Worm (Caenorhabditis elegans) whole organism, L2 larva: ENCODE measurements around the gene cdh-12.

Experiments used
- C34F6.9 ChIP-seq: fragments of 150-350 bp; optimal IDR thresholded peaks from 2 replicates; lab custom pipeline; 2014; ENCODE audit warnings: missing biosample characterization, missing genetic modification characterization
- F13H6.1 ChIP-seq: sonication (generic microtip); optimal IDR thresholded peaks from 2 replicates; lab custom pipeline; 2016; ENCODE audit warnings: missing genetic modification characterization, missing compliant biosample characterization
- Y55F3AM.14 ChIP-seq: fragments of 200-800 bp; sonication (Bioruptor generic); optimal IDR thresholded peaks from 2 replicates; lab custom pipeline; 2018; ENCODE audit warnings: mild to moderate bottlenecking, missing genetic modification characterization, missing compliant biosample characterization
- alr-1 ChIP-seq: fragments of 150-350 bp; optimal IDR thresholded peaks from 2 replicates; lab custom pipeline; 2014; ENCODE audit warnings: missing biosample characterization, missing genetic modification characterization
- aly-2 ChIP-seq: fragments of 150-350 bp; optimal IDR thresholded peaks from 2 replicates; lab custom pipeline; 2014; ENCODE audit warnings: missing biosample characterization, missing genetic modification characterization
- ama-1 ChIP-seq: fragments of 150-350 bp; optimal IDR thresholded peaks from 2 replicates; lab custom pipeline; 2018; ENCODE audit warnings: inconsistent platforms
- blmp-1 ChIP-seq: sonication (generic microtip); optimal IDR thresholded peaks from 2 replicates; lab custom pipeline; 2017; ENCODE audit warnings: missing genetic modification characterization, mild to moderate bottlenecking, missing compliant biosample characterization, antibody characterized with exemption, moderate library complexity; ENCODE audit not compliant: insufficient read depth
- ceh-16 ChIP-seq: fragments of 150-350 bp; optimal IDR thresholded peaks from 2 replicates; lab custom pipeline; 2014; ENCODE audit warnings: missing biosample characterization, missing genetic modification characterization
- ceh-82 ChIP-seq: fragments of 150-350 bp; optimal IDR thresholded peaks from 2 replicates; lab custom pipeline; 2014; ENCODE audit warnings: missing biosample characterization, missing genetic modification characterization
- crh-2 ChIP-seq: sonication (generic microtip); optimal IDR thresholded peaks from 2 replicates; lab custom pipeline; 2017; ENCODE audit warnings: missing biosample characterization, missing genetic modification characterization
- dmd-4 ChIP-seq: sonication (generic microtip); optimal IDR thresholded peaks from 2 replicates; lab custom pipeline; 2017; ENCODE audit warnings: missing biosample characterization, missing genetic modification characterization
- egl-27 ChIP-seq: sonication (generic microtip); optimal IDR thresholded peaks from 3 replicates; lab custom pipeline; 2017; ENCODE audit warnings: missing biosample characterization, missing genetic modification reagents, missing genetic modification characterization
- elt-1 ChIP-seq: fragments of 150-350 bp; optimal IDR thresholded peaks from 2 replicates; lab custom pipeline; 2014; ENCODE audit warnings: missing biosample characterization, missing genetic modification characterization
- elt-3 ChIP-seq: sonication (generic microtip); optimal IDR thresholded peaks from 2 replicates; lab custom pipeline; 2017; ENCODE audit warnings: missing biosample characterization, missing genetic modification characterization
- fos-1 ChIP-seq: fragments of 150-350 bp; optimal IDR thresholded peaks from 2 replicates; lab custom pipeline; 2014; ENCODE audit warnings: missing biosample characterization, missing genetic modification characterization
- gmeb-1 ChIP-seq: fragments of 150-350 bp; optimal IDR thresholded peaks from 2 replicates; lab custom pipeline; 2014; ENCODE audit warnings: missing biosample characterization, missing genetic modification characterization
- lin-11 ChIP-seq: fragments of 150-350 bp; sonication (generic microtip); optimal IDR thresholded peaks from 2 replicates; lab custom pipeline; 2014; ENCODE audit warnings: missing biosample characterization, missing genetic modification characterization, inconsistent platforms, mixed read lengths
- lin-13 ChIP-seq: fragments of 150-350 bp; optimal IDR thresholded peaks from 2 replicates; lab custom pipeline; 2014; ENCODE audit warnings: missing biosample characterization, missing genetic modification reagents, missing genetic modification characterization
- lin-39 ChIP-seq: fragments of 150-350 bp; optimal IDR thresholded peaks from 2 replicates; lab custom pipeline; 2014; ENCODE audit warnings: missing biosample characterization, missing genetic modification reagents, missing genetic modification characterization
- lsy-2 ChIP-seq, 2 experiments: fragments of 150-350 bp in 1 of 2; sonication (generic microtip) in 1 of 2; optimal IDR thresholded peaks; 2 replicates each; lab custom pipeline; 2014 to 2017; ENCODE audit warnings: missing biosample characterization in 2 of 2, missing genetic modification characterization in 2 of 2
- mab-5 ChIP-seq: fragments of 150-350 bp; optimal IDR thresholded peaks from 2 replicates; lab custom pipeline; 2014; ENCODE audit warnings: missing biosample characterization, missing genetic modification characterization
- mdl-1 ChIP-seq, 2 experiments: fragments of 150-350 bp in 1 of 2; sonication (generic microtip) in 1 of 2; optimal IDR thresholded peaks; 2 replicates each; lab custom pipeline; 2017; ENCODE audit warnings: missing biosample characterization in 2 of 2, missing genetic modification characterization in 2 of 2
- nhr-11 ChIP-seq: fragments of 150-350 bp; optimal IDR thresholded peaks from 2 replicates; lab custom pipeline; 2014; ENCODE audit warnings: missing biosample characterization, missing genetic modification characterization
- nhr-129 ChIP-seq: fragments of 150-350 bp; optimal IDR thresholded peaks from 2 replicates; lab custom pipeline; 2014; ENCODE audit warnings: missing biosample characterization, missing genetic modification characterization
- nhr-6 ChIP-seq: fragments of 150-350 bp; optimal IDR thresholded peaks from 2 replicates; lab custom pipeline; 2014; ENCODE audit warnings: missing biosample characterization, missing genetic modification characterization
- nhr-77 ChIP-seq: fragments of 150-350 bp; optimal IDR thresholded peaks from 2 replicates; lab custom pipeline; 2014; ENCODE audit warnings: missing biosample characterization, missing genetic modification characterization
- peb-1 ChIP-seq: fragments of 150-350 bp; optimal IDR thresholded peaks from 2 replicates; lab custom pipeline; 2014; ENCODE audit warnings: missing biosample characterization, missing genetic modification characterization
- sem-4 ChIP-seq: fragments of 150-350 bp; optimal IDR thresholded peaks from 2 replicates; lab custom pipeline; 2014; ENCODE audit warnings: missing biosample characterization, missing genetic modification reagents, missing genetic modification characterization
- skn-1 ChIP-seq: sonication (generic microtip); optimal IDR thresholded peaks from 2 replicates; lab custom pipeline; 2017; ENCODE audit warnings: missing biosample characterization, missing genetic modification characterization
- sma-3 ChIP-seq: sonication (generic microtip); optimal IDR thresholded peaks from 2 replicates; lab custom pipeline; 2016; ENCODE audit warnings: missing genetic modification reagents, missing genetic modification characterization, missing compliant biosample characterization
- snpc-4 ChIP-seq: fragments of 150-350 bp; optimal IDR thresholded peaks from 2 replicates; lab custom pipeline; 2014; ENCODE audit warnings: missing biosample characterization, missing genetic modification characterization
- unc-39 ChIP-seq: fragments of 150-350 bp; optimal IDR thresholded peaks from 2 replicates; lab custom pipeline; 2014; ENCODE audit warnings: missing biosample characterization, missing genetic modification characterization
- unc-55 ChIP-seq: fragments of 150-350 bp; sonication (generic microtip); optimal IDR thresholded peaks from 3 replicates; lab custom pipeline; 2014; ENCODE audit warnings: missing biosample characterization, missing genetic modification reagents, missing genetic modification characterization
- unc-62 ChIP-seq: fragments of 150-350 bp; optimal IDR thresholded peaks from 2 replicates; lab custom pipeline; 2014; ENCODE audit warnings: missing biosample characterization, missing genetic modification reagents, missing genetic modification characterization
- zag-1 ChIP-seq: fragments of 150-350 bp; optimal IDR thresholded peaks from 2 replicates; lab custom pipeline; 2014; ENCODE audit warnings: missing biosample characterization, missing genetic modification characterization
- ztf-11 ChIP-seq: sonication (generic microtip); optimal IDR thresholded peaks from 2 replicates; lab custom pipeline; 2017; ENCODE audit warnings: missing biosample characterization, missing genetic modification characterization
- ztf-4 ChIP-seq: fragments of 150-350 bp; optimal IDR thresholded peaks from 2 replicates; lab custom pipeline; 2014; ENCODE audit warnings: missing biosample characterization, missing genetic modification characterization

cdh-12 gene

ce11 chrIII:1201958-1202596 lies 50.2 kb downstream of the cdh-12 start, which contains the start of the genes mrpl-45 and Y119D3B.12 (continued):
- no peak for TF ChIP-seq mdl-1 (tag; optimal IDR thresholded peaks at IDR 0.05; lab: Kevin White, UChicago)
- TF ChIP-seq Y55F3AM.14 (GFP tag; lab: Kevin White, UChicago) = no peak
- TF ChIP-seq zag-1 (tag; lab: Kevin White, UChicago) = peak; percentile 2
- peak; percentile 95 for TF ChIP-seq unc-55 (GFP tag; lab: Kevin White, UChicago)
- no peak for TF ChIP-seq snpc-4 (tag; lab: Kevin White, UChicago)
- TF ChIP-seq nhr-6 (tag; lab: Kevin White, UChicago) = no peak
- TF ChIP-seq sma-3 = peak; percentile 70
- peak; percentile 30 for TF ChIP-seq ztf-4 (tag; lab: Kevin White, UChicago)
- TF ChIP-seq alr-1 (tag; lab: Kevin White, UChicago) = no peak
- no peak for TF ChIP-seq elt-3 (tag; lab: Kevin White, UChicago)
- TF ChIP-seq unc-62 (GFP tag; lab: Kevin White, UChicago) = no peak
- TF ChIP-seq lin-11 (tag; lab: Kevin White, UChicago) = peak; percentile 78
- peak; percentile 26 for TF ChIP-seq sem-4 (tag; lab: Kevin White, UChicago)
- TF ChIP-seq crh-2 (tag; lab: Kevin White, UChicago) = peak; percentile 73
- no peak for TF ChIP-seq ztf-11 (tag; lab: Kevin White, UChicago)
- TF ChIP-seq nhr-129 (tag; lab: Kevin White, UChicago) = peak; percentile 36
- TF ChIP-seq ama-1 (lab: Kevin White, UChicago) = no peak
- peak; percentile 83 for TF ChIP-seq C34F6.9 (tag; lab: Kevin White, UChicago)
- no peak for TF ChIP-seq unc-39 (tag; lab: Kevin White, UChicago)
- no peak for TF ChIP-seq lin-39 (tag; lab: Kevin White, UChicago)
- no peak for TF ChIP-seq skn-1 (tag; lab: Kevin White, UChicago)
- TF ChIP-seq gmeb-1 (tag; lab: Kevin White, UChicago) = peak; percentile 87
- TF ChIP-seq fos-1 (tag; lab: Kevin White, UChicago) = peak; percentile 31
- no peak for TF ChIP-seq ceh-82 (tag; lab: Kevin White, UChicago)
- peak; percentile 84 to 91 for TF ChIP-seq lsy-2 (tag; optimal IDR thresholded peaks at IDR 0.05; lab: Kevin White, UChicago)
- no peak for TF ChIP-seq nhr-11 (tag; lab: Kevin White, UChicago)
- TF ChIP-seq ceh-16 (tag; lab: Kevin White, UChicago) = no peak
- TF ChIP-seq nhr-77 (tag; lab: Kevin White, UChicago) = no peak
- TF ChIP-seq aly-2 (tag; lab: Kevin White, UChicago) = no peak

DNA sequence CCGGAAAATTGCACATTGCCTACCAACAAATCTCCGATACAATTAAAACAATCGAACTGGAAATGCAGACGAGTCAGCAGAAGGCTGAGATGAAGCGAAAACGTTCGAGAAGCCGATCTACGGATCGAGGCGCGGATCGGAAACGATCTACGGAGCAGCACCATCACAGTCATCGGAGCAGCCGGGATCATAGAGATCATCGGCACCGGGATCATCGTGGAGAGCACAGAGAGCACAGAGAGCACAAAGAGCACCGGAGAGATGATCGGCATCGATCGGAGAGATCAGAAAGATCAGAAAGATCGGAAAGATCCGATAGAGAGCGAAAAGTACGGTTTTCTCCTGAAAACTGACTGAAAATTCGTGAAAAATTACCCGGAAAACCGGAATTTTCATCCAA lies 53.6 kb downstream of the cdh-12 start:
- no peak for TF ChIP-seq lsy-2 (tag; optimal IDR thresholded peaks at IDR 0.05; lab: Kevin White, UChicago)
- TF ChIP-seq ceh-82 (tag; lab: Kevin White, UChicago) = no peak
- TF ChIP-seq elt-1 = no peak
- no peak for TF ChIP-seq mab-5 (tag; lab: Kevin White, UChicago)
- TF ChIP-seq nhr-6 (tag; lab: Kevin White, UChicago) = no peak
- no peak for TF ChIP-seq C34F6.9 (tag; lab: Kevin White, UChicago)
- TF ChIP-seq blmp-1 (tag; lab: Kevin White, UChicago) = no peak
- no peak for TF ChIP-seq peb-1 (tag; lab: Kevin White, UChicago)
- TF ChIP-seq ceh-16 (tag; lab: Kevin White, UChicago) = no peak
- no peak for TF ChIP-seq egl-27 (tag; lab: Kevin White, UChicago)
- no peak for TF ChIP-seq dmd-4
- TF ChIP-seq lin-11 (tag; lab: Kevin White, UChicago) = no peak
- TF ChIP-seq F13H6.1 (tag; lab: Kevin White, UChicago) = no peak
- no peak for TF ChIP-seq lin-13 (GFP tag; lab: Kevin White, UChicago)
- TF ChIP-seq nhr-129 (tag; lab: Kevin White, UChicago) = no peak
- no peak for TF ChIP-seq lin-39 (tag; lab: Kevin White, UChicago)
- TF ChIP-seq, all 48 proteins: peak for 0

ce11 chrIII:1206331-1206730 lies 54.5 kb downstream of the cdh-12 start:
- TF ChIP-seq Y55F3AM.14 (GFP tag; lab: Kevin White, UChicago) (no peak), lin-11 (tag; lab: Kevin White, UChicago) (no peak)
